Fruit fly (Drosophila melanogaster): ENCODE data around the gene btn.

btn gene

dm6 chr3R:22536504-22537423 is 49.7 kb downstream of the btn start (continued):
- no peak for TF ChIP-seq pum (GFP tag; optimal IDR thresholded peaks at IDR 0.05)
- TF ChIP-seq CG4424 (GFP tag; optimal IDR thresholded peaks at IDR 0.05), result no peak
- TF ChIP-seq CG12659 (GFP tag; optimal IDR thresholded peaks at IDR 0.05), result peak; percentile 34
- TF ChIP-seq ro (GFP tag; IDR thresholded peaks at IDR 0.05), result no peak
- TF ChIP-seq CG8388 (GFP tag; optimal IDR thresholded peaks at IDR 0.05), result peak; percentile 28
- TF ChIP-seq al (GFP tag; IDR thresholded peaks at IDR 0.05), result no peak
- no peak for TF ChIP-seq CG6175 (GFP tag; IDR thresholded peaks at IDR 0.05)
- TF ChIP-seq Deaf1 (tag; optimal IDR thresholded peaks at IDR 0.05), result peak; percentile 33
- TF ChIP-seq Camta (GFP tag; optimal IDR thresholded peaks at IDR 0.05), result no peak
- peak; percentile 29 for TF ChIP-seq az2 (GFP tag; optimal IDR thresholded peaks at IDR 0.05)
- TF ChIP-seq Aef1 (GFP tag; IDR thresholded peaks at IDR 0.05), result peak; percentile 43; the same call in 2 of the 3 replicates
- no peak for TF ChIP-seq CG13296 (GFP tag; optimal IDR thresholded peaks at IDR 0.05)
- peak; percentile 55; the same call in 3 of the 4 replicates for TF ChIP-seq chinmo (GFP tag; IDR thresholded peaks at IDR 0.05; ENCODE audit: partially characterized antibody)
- TF ChIP-seq Ravus (GFP tag; IDR thresholded peaks at IDR 0.05), result no peak
- TF ChIP-seq CG17829 (tag; optimal IDR thresholded peaks at IDR 0.05), result no peak
- TF ChIP-seq fd64A (GFP tag; optimal IDR thresholded peaks at IDR 0.05), result no peak
- TF ChIP-seq lola (GFP tag; optimal IDR thresholded peaks at IDR 0.05), result no peak
- TF ChIP-seq usp (GFP tag; optimal IDR thresholded peaks at IDR 0.05), result no peak
- peak; percentile 44 for TF ChIP-seq odd (GFP tag; optimal IDR thresholded peaks at IDR 0.05)
- TF ChIP-seq Abd-B (GFP tag; optimal IDR thresholded peaks at IDR 0.05), result peak; percentile 17
- TF ChIP-seq CG18619 (GFP tag; optimal IDR thresholded peaks at IDR 0.05), result no peak
- no peak for TF ChIP-seq Dip3 (GFP tag; optimal IDR thresholded peaks at IDR 0.05)
- TF ChIP-seq D (optimal IDR thresholded peaks at IDR 0.05), result no peak
- no peak for TF ChIP-seq D (GFP tag; optimal IDR thresholded peaks at IDR 0.05)
- TF ChIP-seq phol (tag; optimal IDR thresholded peaks at IDR 0.05), result peak; percentile 54
- no peak for TF ChIP-seq CG11085 (GFP tag; IDR thresholded peaks at IDR 0.05)
- no peak for TF ChIP-seq CG34376 (GFP tag; optimal IDR thresholded peaks at IDR 0.05)
- TF ChIP-seq ssp (GFP tag; IDR thresholded peaks at IDR 0.05), result no peak
- TF ChIP-seq bsh (GFP tag; optimal IDR thresholded peaks at IDR 0.05), result peak in 1 of 2 experiments; percentile 39
- no peak for TF ChIP-seq ara (GFP tag; IDR thresholded peaks at IDR 0.05)
- TF ChIP-seq CG4707 (GFP tag; optimal IDR thresholded peaks at IDR 0.05), result no peak
- TF ChIP-seq bbx (GFP tag; IDR thresholded peaks at IDR 0.05; ENCODE audit: partially characterized antibody), result no peak
- TF ChIP-seq crp (GFP tag; optimal IDR thresholded peaks at IDR 0.05), result no peak
- peak; percentile 28 for TF ChIP-seq CG10209 (GFP tag; optimal IDR thresholded peaks at IDR 0.05)
- peak; percentile 32; the same call in 1 of the 3 replicates for TF ChIP-seq otp (GFP tag; IDR thresholded peaks at IDR 0.05)
- TF ChIP-seq Oaz (GFP tag; IDR thresholded peaks at IDR 0.05), result peak; percentile 40; the same call in 1 of the 2 replicates
- TF ChIP-seq gfzf (GFP tag; optimal IDR thresholded peaks at IDR 0.05), result no peak
- no peak for TF ChIP-seq HLH3B (GFP tag; IDR thresholded peaks at IDR 0.05)
- TF ChIP-seq Hr3 (GFP tag; optimal IDR thresholded peaks at IDR 0.05), result no peak
- TF ChIP-seq tap (tag; optimal IDR thresholded peaks at IDR 0.05), result peak; percentile 37
- TF ChIP-seq E2f1 (GFP tag; IDR thresholded peaks at IDR 0.05), result 0 out of 2 replicates have a peak, but pooled peaks have one; percentile 30
- TF ChIP-seq tup (GFP tag; optimal IDR thresholded peaks at IDR 0.05), result no peak
- no peak for TF ChIP-seq chn (GFP tag; optimal IDR thresholded peaks at IDR 0.05)
- no peak for TF ChIP-seq CG7963 (GFP tag; IDR thresholded peaks at IDR 0.05; ENCODE audit: partially characterized antibody)
- TF ChIP-seq Max (GFP tag; optimal IDR thresholded peaks at IDR 0.05), result no peak
- TF ChIP-seq stc (GFP tag; IDR thresholded peaks at IDR 0.05), result peak; percentile 73
- no peak for TF ChIP-seq cad (GFP tag; optimal IDR thresholded peaks at IDR 0.05)
- peak; percentile 37 for TF ChIP-seq NfI (GFP tag; optimal IDR thresholded peaks at IDR 0.05)
- no peak for TF ChIP-seq CG10959 (GFP tag; IDR thresholded peaks at IDR 0.05)

All from whole organism, embryonic.